Fruit fly (Drosophila melanogaster): ENCODE data around the gene CG5274.

The CG5274 gene

dm6 chr3L:20399550-20400109 lies 27.8 kb downstream of the CG5274 start (continued):
- TF ChIP-seq bsh (GFP tag; optimal IDR thresholded peaks at IDR 0.05) (peak; percentile 82 to 86), MBD-R2 (GFP tag; IDR thresholded peaks at IDR 0.05) (peak; percentile 60; the same call in 1 of the 2 replicates), luna (GFP tag; optimal IDR thresholded peaks at IDR 0.05) (peak; percentile 52), CG7271 (tag; optimal IDR thresholded peaks at IDR 0.05) (no peak), Side (GFP tag; optimal IDR thresholded peaks at IDR 0.05) (peak; percentile 67), ewg (GFP tag; optimal IDR thresholded peaks at IDR 0.05) (peak; percentile 76), br (optimal IDR thresholded peaks at IDR 0.05) (no peak), ken (GFP tag; IDR thresholded peaks at IDR 0.05) (peak; percentile 56; the same call in 1 of the 3 replicates), CG6654 (GFP tag; optimal IDR thresholded peaks at IDR 0.05) (peak; percentile 60), CG9437 (GFP tag; optimal IDR thresholded peaks at IDR 0.05) (peak; percentile 85), unpg (GFP tag; optimal IDR thresholded peaks at IDR 0.05) (peak; percentile 88), D19A (tag; optimal IDR thresholded peaks at IDR 0.05) (peak; percentile 84), Fer1 (GFP tag; optimal IDR thresholded peaks at IDR 0.05) (peak; percentile 88), tio (GFP tag; optimal IDR thresholded peaks at IDR 0.05) (peak; percentile 91), CG10147 (GFP tag; optimal IDR thresholded peaks at IDR 0.05) (peak; percentile 76), CG7786 (GFP tag; optimal IDR thresholded peaks at IDR 0.05) (peak; percentile 91), CG18619 (GFP tag; optimal IDR thresholded peaks at IDR 0.05) (peak; percentile 89), CG12155 (GFP tag; optimal IDR thresholded peaks at IDR 0.05) (peak; percentile 85), pb (GFP tag; optimal IDR thresholded peaks at IDR 0.05) (peak; percentile 81), sens-2 (GFP tag; IDR thresholded peaks at IDR 0.05) (no peak; the same call in 1 of the 2 replicates), CG10565 (GFP tag; optimal IDR thresholded peaks at IDR 0.05) (no peak), Sox100B (GFP tag; optimal IDR thresholded peaks at IDR 0.05) (peak; percentile 91), Hey (tag; optimal IDR thresholded peaks at IDR 0.05) (no peak), CG33213 (GFP tag; optimal IDR thresholded peaks at IDR 0.05) (peak; percentile 65), hbn (GFP tag; IDR thresholded peaks at IDR 0.05; ENCODE audit: partially characterized antibody) (no peak), slp2 (GFP tag; optimal IDR thresholded peaks at IDR 0.05) (peak; percentile 73), CG9797 (GFP tag; optimal IDR thresholded peaks at IDR 0.05) (no peak), Lim3 (GFP tag; IDR thresholded peaks at IDR 0.05) (peak; percentile 52; the same call in 1 of the 2 replicates), ato (GFP tag; IDR thresholded peaks at IDR 0.05; ENCODE audit: partially characterized antibody) (no peak), nau (GFP tag; optimal IDR thresholded peaks at IDR 0.05) (peak; percentile 80), vfl (GFP tag; optimal IDR thresholded peaks at IDR 0.05) (peak; percentile 78), NfI (GFP tag; optimal IDR thresholded peaks at IDR 0.05) (peak; percentile 83), gsb-n (tag; optimal IDR thresholded peaks at IDR 0.05) (peak; percentile 76), CG4617 (GFP tag; optimal IDR thresholded peaks at IDR 0.05; ENCODE audit: borderline replicate concordance) (peak; percentile 63), CHES-1-like (GFP tag; optimal IDR thresholded peaks at IDR 0.05) (peak; percentile 71), CG9727 (GFP tag; optimal IDR thresholded peaks at IDR 0.05) (peak; percentile 88), dysf (GFP tag; IDR thresholded peaks at IDR 0.05) (peak; percentile 92), cas (GFP tag; IDR thresholded peaks at IDR 0.05) (peak; percentile 78), CG16815 (GFP tag; optimal IDR thresholded peaks at IDR 0.05) (peak; percentile 77), CG7963 (GFP tag; IDR thresholded peaks at IDR 0.05; ENCODE audit: partially characterized antibody) (no peak), Antp (GFP tag; optimal IDR thresholded peaks at IDR 0.05) (peak; percentile 77), Jarid2 (GFP tag; optimal IDR thresholded peaks at IDR 0.05) (peak; percentile 46), Hsf (GFP tag; optimal IDR thresholded peaks at IDR 0.05) (peak; percentile 87), Dip2 (GFP tag; IDR thresholded peaks at IDR 0.05) (no peak), MESR4 (GFP tag; optimal IDR thresholded peaks at IDR 0.05) (peak; percentile 12), nom (GFP tag; optimal IDR thresholded peaks at IDR 0.05) (peak; percentile 78), Ets97D (GFP tag; optimal IDR thresholded peaks at IDR 0.05) (peak; percentile 25), Fer3 (tag; optimal IDR thresholded peaks at IDR 0.05) (peak; percentile 89), CG30403 (GFP tag; optimal IDR thresholded peaks at IDR 0.05) (peak; percentile 92)

All from whole organism, embryonic.